Worm (Caenorhabditis elegans): ENCODE measurements around the gene ZK354.2.

DNA sequence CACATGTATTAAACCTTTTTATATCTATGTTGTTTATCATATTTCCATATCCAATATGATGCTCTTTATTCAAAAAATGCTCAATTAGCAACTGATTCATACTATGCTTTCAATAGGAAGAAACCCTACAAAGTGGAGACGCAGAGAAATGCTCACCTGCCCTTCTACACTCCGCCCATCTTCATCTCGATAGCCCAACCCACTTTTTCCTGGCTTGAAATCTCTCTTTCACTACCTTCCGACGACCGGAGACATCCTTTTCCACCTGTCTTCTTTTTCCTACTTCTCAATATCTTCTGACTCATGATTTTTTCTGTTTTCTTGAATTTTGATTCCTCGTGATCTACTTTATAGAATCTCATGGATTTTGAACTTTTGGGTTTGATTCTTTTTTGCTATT is 24.3 kb upstream of the ZK354.2 start:
- TF ChIP-seq T22C8.4 (GFP tag; IDR thresholded peaks at IDR 0.05) (no peak), ztf-23 (GFP tag; IDR thresholded peaks at IDR 0.05) (no peak), flt-1 (GFP tag; IDR thresholded peaks at IDR 0.05) (no peak)
